Worm (Caenorhabditis elegans): ENCODE results near the gene C49F5.5.

DNA sequence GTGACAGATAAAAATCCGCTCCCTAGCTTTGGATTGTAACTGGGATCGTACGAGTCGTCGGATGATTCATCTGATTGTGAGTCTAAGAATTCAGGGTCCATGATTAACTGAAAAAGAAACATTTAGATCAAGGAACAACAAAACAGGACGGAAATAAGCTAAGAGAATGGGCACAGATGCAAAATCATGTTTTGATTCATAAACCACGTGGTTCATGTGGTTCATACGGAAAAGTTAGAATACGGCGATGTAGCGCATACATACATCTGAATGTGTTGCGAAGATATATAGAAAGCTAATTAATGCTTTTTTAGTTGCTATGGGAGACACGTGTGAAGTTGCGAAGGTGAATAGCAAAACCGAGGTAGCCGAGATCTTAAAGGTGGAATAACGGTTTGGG is 44.0 kb upstream of the C49F5.5 start, which contains the start of gene F55G7.3:
- no peak for TF ChIP-seq nhr-28 (tag; optimal IDR thresholded peaks at IDR 0.05)
- no peak for TF ChIP-seq pha-4 (tag; optimal IDR thresholded peaks at IDR 0.05)
- TF ChIP-seq blmp-1 (tag; optimal IDR thresholded peaks at IDR 0.05): no peak
- TF ChIP-seq drap-1 (GFP tag; optimal IDR thresholded peaks at IDR 0.05): no peak
